Worm (Caenorhabditis elegans): ENCODE data around the gene sra-33.

The sra-33 gene

ce11 chrII:4540631-4541030 lies 3.6 kb upstream of the sra-33 start, which contains the start of gene sra-36:
sra-36 (minus strand) TSS chrII:4540731.
- no peak for TF ChIP-seq nhr-25 (tag; optimal IDR thresholded peaks at IDR 0.05)
- no peak for TF ChIP-seq aly-2 (tag; optimal IDR thresholded peaks at IDR 0.05)
- no peak for TF ChIP-seq nhr-10 (tag; optimal IDR thresholded peaks at IDR 0.05)
- no peak for TF ChIP-seq nhr-11 (tag; optimal IDR thresholded peaks at IDR 0.05)
- TF ChIP-seq R02D3.7 (tag; optimal IDR thresholded peaks at IDR 0.05): no peak
- no peak for TF ChIP-seq nhr-237 (tag; optimal IDR thresholded peaks at IDR 0.05)
- no peak for TF ChIP-seq unc-62 (GFP tag; optimal IDR thresholded peaks at IDR 0.05)
- TF ChIP-seq mab-5 (tag; optimal IDR thresholded peaks at IDR 0.05): no peak
- TF ChIP-seq sma-9 (GFP tag; optimal IDR thresholded peaks at IDR 0.05): no peak
- TF ChIP-seq sma-9 (tag; optimal IDR thresholded peaks at IDR 0.05): no peak

- no peak for TF ChIP-seq sem-4 (tag; optimal IDR thresholded peaks at IDR 0.05)
- TF ChIP-seq egl-27 (tag; optimal IDR thresholded peaks at IDR 0.05): no peak
- TF ChIP-seq lin-13 (GFP tag; optimal IDR thresholded peaks at IDR 0.05): no peak
Measured at ce11 chrII:4531880-4532279, 5.2 kb downstream of the sra-33 start, which contains the start of gene sra-32. sra-32 (minus strand) TSS chrII:4531980.

ce11 chrII:4527800-4528199 lies 9.2 kb downstream of the sra-33 start, which contains the start of gene sra-35:
sra-35 (minus strand) TSS chrII:4527900.
- TF ChIP-seq nhr-21 (tag; optimal IDR thresholded peaks at IDR 0.05) (no peak), nhr-77 (tag; optimal IDR thresholded peaks at IDR 0.05) (no peak), nhr-12 (tag; optimal IDR thresholded peaks at IDR 0.05) (no peak), ama-1 (optimal IDR thresholded peaks at IDR 0.05) (no peak)

- TF ChIP-seq nhr-77 (tag; optimal IDR thresholded peaks at IDR 0.05) (no peak), nhr-10 (tag; optimal IDR thresholded peaks at IDR 0.05) (no peak), skn-1 (tag; optimal IDR thresholded peaks at IDR 0.05) (no peak), nhr-21 (tag; optimal IDR thresholded peaks at IDR 0.05) (no peak), ceh-82 (tag; optimal IDR thresholded peaks at IDR 0.05) (no peak), mdl-1 (tag; optimal IDR thresholded peaks at IDR 0.05) (no peak), snpc-4 (tag; optimal IDR thresholded peaks at IDR 0.05) (no peak), egl-27 (tag; optimal IDR thresholded peaks at IDR 0.05) (no peak), lin-13 (GFP tag; optimal IDR thresholded peaks at IDR 0.05) (no peak), crh-2 (tag; optimal IDR thresholded peaks at IDR 0.05) (no peak), unc-39 (tag; optimal IDR thresholded peaks at IDR 0.05) (no peak)
Measured at ce11 chrII:4525185-4525584, 11.9 kb downstream of the sra-33 start.

ce11 chrII:4523122-4523672 lies 13.8 kb downstream of the sra-33 start, which contains the start of the genes B0304.4 and B0304.2:
B0304.4 (minus strand) TSS chrII:4523222.
B0304.2 (plus strand) TSS chrII:4523622.
- no peak for TF ChIP-seq aly-2 (tag; optimal IDR thresholded peaks at IDR 0.05)
- TF ChIP-seq ztf-4 (tag; optimal IDR thresholded peaks at IDR 0.05): no peak
- TF ChIP-seq ama-1 (optimal IDR thresholded peaks at IDR 0.05): no peak
- TF ChIP-seq ceh-16 (tag; optimal IDR thresholded peaks at IDR 0.05): no peak
- no peak for TF ChIP-seq nhr-237 (tag; optimal IDR thresholded peaks at IDR 0.05)
- no peak for TF ChIP-seq unc-39 (tag; optimal IDR thresholded peaks at IDR 0.05)
- TF ChIP-seq peb-1 (tag; optimal IDR thresholded peaks at IDR 0.05): no peak
- no peak for TF ChIP-seq nhr-21 (tag; optimal IDR thresholded peaks at IDR 0.05)
- no peak for TF ChIP-seq mdl-1 (tag; optimal IDR thresholded peaks at IDR 0.05)
- TF ChIP-seq elt-1 (tag; optimal IDR thresholded peaks at IDR 0.05): no peak
- no peak for TF ChIP-seq ztf-11 (tag; optimal IDR thresholded peaks at IDR 0.05)
- TF ChIP-seq mbf-1 (tag; optimal IDR thresholded peaks at IDR 0.05): no peak
- no peak for TF ChIP-seq gmeb-1 (tag; optimal IDR thresholded peaks at IDR 0.05)

ce11 chrII:4519976-4520594 lies 17.0 kb downstream of the sra-33 start:
- peak in 1 of 2 experiments; percentile 45 for TF ChIP-seq lsy-2 (tag; optimal IDR thresholded peaks at IDR 0.05)
- TF ChIP-seq unc-62 (GFP tag; optimal IDR thresholded peaks at IDR 0.05): no peak
- no peak for TF ChIP-seq fos-1 (tag; optimal IDR thresholded peaks at IDR 0.05)
- peak; percentile 32 for TF ChIP-seq F13H6.1 (tag; optimal IDR thresholded peaks at IDR 0.05)

Measured in whole organism, L2 larva.